Worm (Caenorhabditis elegans) whole organism, L4 larva: ENCODE data around the gene lpr-7.

Experiments used
- D1046.2 ChIP-seq: fragments of 200-800 bp; sonication (Bioruptor generic); IDR thresholded peaks from 2 replicates; pipeline ENCODE4 v1.3.6; 2022; ENCODE audit warnings: missing genetic modification characterization, missing compliant biosample characterization
- F10B5.3 ChIP-seq: sonication (generic microtip); optimal IDR thresholded peaks from 2 replicates; lab custom pipeline; 2016; ENCODE audit warnings: mild to moderate bottlenecking, missing genetic modification characterization, missing compliant biosample characterization
- F49E8.2 ChIP-seq: sonication (generic microtip); optimal IDR thresholded peaks from 2 replicates; lab custom pipeline; 2016; ENCODE audit warnings: missing compliant biosample characterization, mild to moderate bottlenecking, missing genetic modification characterization, borderline replicate concordance
- ZK337.2 ChIP-seq: fragments of 200-800 bp; sonication (Bioruptor generic); IDR thresholded peaks from 2 replicates; pipeline ENCODE4 v1.3.6; 2022; ENCODE audit warnings: missing genetic modification reagents, missing genetic modification characterization, missing compliant biosample characterization
- aha-1 ChIP-seq: fragments of 150-350 bp; peaks from one replicate; lab custom pipeline; 2014; ENCODE audit warnings: missing biosample characterization, missing genetic modification characterization
- ama-1 ChIP-seq: fragments of 150-350 bp; optimal IDR thresholded peaks from 2 replicates; lab custom pipeline; 2014; ENCODE audit warnings: inconsistent platforms, mixed read lengths
- attf-4 ChIP-seq: sonication (generic microtip); optimal IDR thresholded peaks from 3 replicates; lab custom pipeline; 2017; ENCODE audit warnings: missing biosample characterization, missing genetic modification characterization
- ceh-28 ChIP-seq: fragments of 150-350 bp; optimal IDR thresholded peaks from 2 replicates; lab custom pipeline; 2014; ENCODE audit warnings: missing biosample characterization, missing genetic modification reagents, missing genetic modification characterization
- ceh-82 ChIP-seq: sonication (generic microtip); optimal IDR thresholded peaks from 2 replicates; lab custom pipeline; 2017; ENCODE audit warnings: missing biosample characterization, missing genetic modification characterization
- cey-2 ChIP-seq: sonication (generic microtip); optimal IDR thresholded peaks from 3 replicates; lab custom pipeline; 2017; ENCODE audit warnings: missing genetic modification characterization, mild to moderate bottlenecking, missing compliant biosample characterization, antibody characterized with exemption, borderline replicate concordance; ENCODE audit not compliant: insufficient read depth
- ctbp-1 ChIP-seq: fragments of 200-800 bp; sonication (Bioruptor generic); IDR thresholded peaks from 2 replicates; pipeline ENCODE4 v1.3.6; 2022; ENCODE audit warnings: missing genetic modification reagents, missing genetic modification characterization, missing compliant biosample characterization
- daf-12 ChIP-seq: fragments of 150-350 bp; optimal IDR thresholded peaks from 2 replicates; lab custom pipeline; 2014; ENCODE audit warnings: missing biosample characterization, missing genetic modification reagents, missing genetic modification characterization
- daf-16 ChIP-seq, 3 experiments: sonication (generic microtip); optimal IDR thresholded peaks; 2 replicates each; lab custom pipeline; 2016 to 2017; ENCODE audit warnings: missing genetic modification characterization in 3 of 3, missing genetic modification reagents in 3 of 3, mild to moderate bottlenecking in 2 of 3, missing compliant biosample characterization in 2 of 3, missing biosample characterization in 1 of 3, moderate library complexity in 1 of 3
- daf-19 ChIP-seq: fragments of 200-800 bp; sonication (Bioruptor generic); conservative IDR thresholded peaks from 2 replicates; pipeline ENCODE4 v1.3.6; 2022; ENCODE audit warnings: missing genetic modification characterization, missing compliant biosample characterization
- dmd-6 ChIP-seq: fragments of 200-800 bp; sonication (Bioruptor generic); IDR thresholded peaks from 2 replicates; pipeline ENCODE4 v1.3.6; 2022; ENCODE audit warnings: missing genetic modification reagents, missing genetic modification characterization, missing compliant biosample characterization
- dpl-1 ChIP-seq: fragments of 150-350 bp; optimal IDR thresholded peaks from 2 replicates; lab custom pipeline; 2014; ENCODE audit warnings: missing biosample characterization, missing genetic modification reagents, missing genetic modification characterization
- duxl-1 ChIP-seq: sonication (generic microtip); optimal IDR thresholded peaks from 2 replicates; lab custom pipeline; 2016; ENCODE audit warnings: mild to moderate bottlenecking, missing genetic modification characterization, moderate library complexity, missing compliant biosample characterization; ENCODE audit not compliant: poor library complexity
- dve-1 ChIP-seq: sonication (generic microtip); optimal IDR thresholded peaks from 2 replicates; lab custom pipeline; 2017; ENCODE audit warnings: antibody characterized with exemption, mild to moderate bottlenecking, missing genetic modification characterization, missing compliant biosample characterization; ENCODE audit not compliant: insufficient read depth
- egl-43 ChIP-seq: fragments of 200-800 bp; sonication (Bioruptor generic); IDR thresholded peaks from 2 replicates; pipeline ENCODE4 v1.3.6; 2022; ENCODE audit warnings: missing genetic modification reagents, missing genetic modification characterization, missing compliant biosample characterization
- fkh-10 ChIP-seq: fragments of 150-350 bp; optimal IDR thresholded peaks from 2 replicates; lab custom pipeline; 2014; ENCODE audit warnings: missing biosample characterization, missing genetic modification reagents, missing genetic modification characterization
- gei-8 ChIP-seq: fragments of 200-800 bp; sonication (Bioruptor generic); optimal IDR thresholded peaks from 2 replicates; lab custom pipeline; 2018; ENCODE audit warnings: mild to moderate bottlenecking, missing genetic modification characterization, missing compliant biosample characterization
- hif-1 ChIP-seq, 2 experiments: sonication (generic microtip); optimal IDR thresholded peaks; 2 replicates each; lab custom pipeline; 2016 to 2017; ENCODE audit warnings: missing compliant biosample characterization in 2 of 2, missing genetic modification characterization in 2 of 2, missing genetic modification reagents in 2 of 2, missing genotype in 2 of 2, mild to moderate bottlenecking in 1 of 2
- hlh-11 ChIP-seq: fragments of 200-800 bp; sonication (Bioruptor generic); optimal IDR thresholded peaks from 2 replicates; lab custom pipeline; 2018; ENCODE audit warnings: mild to moderate bottlenecking, missing genetic modification characterization, missing compliant biosample characterization
- lin-29 ChIP-seq: fragments of 200-800 bp; sonication (Bioruptor generic); IDR thresholded peaks from 2 replicates; pipeline ENCODE4 v1.3.6; 2022; ENCODE audit warnings: missing genetic modification reagents, missing genetic modification characterization, missing compliant biosample characterization
- lin-38 ChIP-seq: fragments of 200-800 bp; sonication (Bioruptor generic); IDR thresholded peaks from 2 replicates; pipeline ENCODE4 v1.3.6; 2022; ENCODE audit warnings: missing genetic modification reagents, missing genetic modification characterization, missing compliant biosample characterization
- lir-3 ChIP-seq: sonication (generic microtip); optimal IDR thresholded peaks from 2 replicates; lab custom pipeline; 2016; ENCODE audit warnings: mild to moderate bottlenecking, missing genetic modification characterization, missing compliant biosample characterization
- lsy-2 ChIP-seq, 2 experiments: fragments of 150-350 bp in 1 of 2; sonication (generic microtip) in 1 of 2; optimal IDR thresholded peaks; 2 replicates each; lab custom pipeline; 2014 to 2017; ENCODE audit warnings: missing biosample characterization in 2 of 2, missing genetic modification characterization in 2 of 2
- mep-1 ChIP-seq: fragments of 150-350 bp; sonication (generic microtip); optimal IDR thresholded peaks from 3 replicates; lab custom pipeline; 2014; ENCODE audit warnings: missing biosample characterization, missing genetic modification characterization
- mxl-2 ChIP-seq: fragments of 200-800 bp; sonication (Bioruptor generic); conservative IDR thresholded peaks from 2 replicates; pipeline ENCODE4 v1.3.6; 2022; ENCODE audit warnings: missing genetic modification reagents, missing genetic modification characterization, missing compliant biosample characterization
- nhr-10 ChIP-seq: fragments of 150-350 bp; optimal IDR thresholded peaks from 2 replicates; lab custom pipeline; 2014; ENCODE audit warnings: missing biosample characterization, missing genetic modification characterization
- nhr-11 ChIP-seq: fragments of 150-350 bp; optimal IDR thresholded peaks from 2 replicates; lab custom pipeline; 2014; ENCODE audit warnings: missing biosample characterization, missing genetic modification characterization
- nhr-28 ChIP-seq: fragments of 150-350 bp; optimal IDR thresholded peaks from 2 replicates; lab custom pipeline; 2014; ENCODE audit warnings: missing biosample characterization, missing genetic modification characterization
- nhr-42 ChIP-seq: fragments of 200-800 bp; sonication (Bioruptor generic); IDR thresholded peaks from 2 replicates; pipeline ENCODE4 v1.3.6; 2022; ENCODE audit warnings: missing genetic modification characterization, missing compliant biosample characterization
- nhr-48 ChIP-seq: sonication (generic microtip); optimal IDR thresholded peaks from 2 replicates; lab custom pipeline; 2016; ENCODE audit warnings: mild to moderate bottlenecking, missing genetic modification characterization, missing compliant biosample characterization
- nhr-77 ChIP-seq: fragments of 150-350 bp; optimal IDR thresholded peaks from 2 replicates; lab custom pipeline; 2014; ENCODE audit warnings: missing biosample characterization, missing genetic modification characterization
- pha-4 ChIP-seq, 2 experiments: fragments of 150-350 bp in 1 of 2; fragments of 200-800 bp in 1 of 2; sonication (Bioruptor generic) in 1 of 2; IDR thresholded peaks in 1 of 2; optimal IDR thresholded peaks in 1 of 2; 2 replicates each; pipeline versions ENCODE4 v1.3.6 to Lab custom; 2014 to 2022; ENCODE audit warnings: missing genetic modification characterization in 2 of 2, missing genetic modification reagents in 2 of 2, missing biosample characterization in 1 of 2, missing compliant biosample characterization in 1 of 2
- php-3 ChIP-seq: fragments of 200-800 bp; sonication (Bioruptor generic); IDR thresholded peaks from 2 replicates; pipeline ENCODE4 v1.3.6; 2022; ENCODE audit warnings: missing genetic modification reagents, missing genetic modification characterization, missing compliant biosample characterization
- pqm-1 ChIP-seq: sonication (generic microtip); optimal IDR thresholded peaks from 2 replicates; lab custom pipeline; 2017; ENCODE audit warnings: missing biosample characterization, missing genetic modification characterization
- snpc-4 ChIP-seq: fragments of 150-350 bp; optimal IDR thresholded peaks from 2 replicates; lab custom pipeline; 2014; ENCODE audit warnings: missing biosample characterization, missing genetic modification characterization
- unc-39 ChIP-seq: sonication (generic microtip); optimal IDR thresholded peaks from 2 replicates; lab custom pipeline; 2017; ENCODE audit warnings: missing biosample characterization, missing genetic modification characterization
- unc-62 ChIP-seq, 3 experiments: fragments of 150-350 bp in 1 of 3; sonication (generic microtip); optimal IDR thresholded peaks in 2 of 3; peaks in 1 of 3; 1 replicate in 1 of 3; 2 replicates in 2 of 3; lab custom pipeline; 2014 to 2017; ENCODE audit warnings: missing biosample characterization in 3 of 3, missing genetic modification characterization in 3 of 3, missing genetic modification reagents in 3 of 3, missing genotype in 1 of 3

lpr-7 gene

DNA sequence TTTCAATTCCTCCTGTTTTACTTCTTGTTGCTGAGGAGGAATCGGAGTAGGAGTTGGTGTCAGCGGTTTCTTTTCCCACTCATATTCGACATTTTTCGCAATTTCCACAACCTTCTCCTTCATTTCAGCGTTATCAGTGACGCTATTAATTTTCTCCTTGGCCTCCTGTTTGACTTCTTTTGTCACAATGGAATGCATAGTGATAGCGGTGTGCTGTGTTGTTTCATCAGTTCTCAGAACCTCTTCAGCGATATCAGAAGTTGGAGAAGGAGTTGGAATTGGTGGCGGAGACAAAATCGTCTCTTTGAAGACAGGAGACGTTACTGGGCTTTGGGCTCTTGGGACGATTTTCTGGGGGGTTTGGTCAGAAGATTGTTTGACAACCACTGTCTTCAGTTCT lies 9.5 kb upstream of the lpr-7 start (continued):
- no peak for TF ChIP-seq daf-19 (GFP tag; lab: Robert Waterston, UW)
- TF ChIP-seq lin-29 (GFP tag; lab: Robert Waterston, UW) = no peak
- no peak for TF ChIP-seq mxl-2 (GFP tag; lab: Robert Waterston, UW)
- TF ChIP-seq pqm-1 (tag; lab: Kevin White, UChicago) = peak; percentile 94
- TF ChIP-seq daf-12 (tag; lab: Kevin White, UChicago) = no peak
- peak; percentile 49 for TF ChIP-seq nhr-28
- TF ChIP-seq snpc-4 (tag; lab: Kevin White, UChicago) = no peak
- TF ChIP-seq unc-62 (GFP tag; optimal IDR thresholded peaks at IDR 0.05 in 1 of 2; lab: Kevin White, UChicago) = peak in 1 of 2 experiments; percentile 80
- no peak for TF ChIP-seq unc-62 (tag; optimal IDR thresholded peaks at IDR 0.05; lab: Kevin White, UChicago)
- TF ChIP-seq fkh-10 = no peak
- TF ChIP-seq pha-4 (GFP tag; IDR thresholded peaks at IDR 0.05; lab: Robert Waterston, UW) = no peak
- TF ChIP-seq pha-4 (tag; optimal IDR thresholded peaks at IDR 0.05; lab: Kevin White, UChicago) = no peak
- no peak for TF ChIP-seq hif-1 (tag; optimal IDR thresholded peaks at IDR 0.05; lab: Kevin White, UChicago)
- TF ChIP-seq gei-8 (GFP tag; lab: Kevin White, UChicago) = no peak
- TF ChIP-seq F49E8.2 (tag; lab: Kevin White, UChicago) = no peak
- peak; percentile 53 for TF ChIP-seq hlh-11 (tag; lab: Kevin White, UChicago)
- no peak for TF ChIP-seq lir-3 (tag; lab: Kevin White, UChicago)
- TF ChIP-seq nhr-42 (GFP tag; lab: Robert Waterston, UW) = no peak
- no peak for TF ChIP-seq ceh-28
- no peak for TF ChIP-seq egl-43 (GFP tag; lab: Robert Waterston, UW)
- TF ChIP-seq F10B5.3 (tag; lab: Kevin White, UChicago) = no peak
- TF ChIP-seq ceh-82 (tag; lab: Kevin White, UChicago) = no peak
- TF ChIP-seq cey-2 (tag; lab: Kevin White, UChicago) = no peak
- no peak for TF ChIP-seq duxl-1
- no peak for TF ChIP-seq ZK337.2
- no peak for TF ChIP-seq ctbp-1 (GFP tag; lab: Robert Waterston, UW)
- TF ChIP-seq nhr-11 (tag; lab: Kevin White, UChicago) = no peak
- peak; percentile 23 for TF ChIP-seq dve-1 (tag; lab: Kevin White, UChicago)
- TF ChIP-seq nhr-10 = no peak
- TF ChIP-seq dmd-6 (GFP tag; lab: Robert Waterston, UW) = peak; percentile 41; the same call in 1 of the 2 replicates
- TF ChIP-seq lsy-2 (tag; optimal IDR thresholded peaks at IDR 0.05; lab: Kevin White, UChicago) = no peak
- TF ChIP-seq dpl-1 = no peak

DNA sequence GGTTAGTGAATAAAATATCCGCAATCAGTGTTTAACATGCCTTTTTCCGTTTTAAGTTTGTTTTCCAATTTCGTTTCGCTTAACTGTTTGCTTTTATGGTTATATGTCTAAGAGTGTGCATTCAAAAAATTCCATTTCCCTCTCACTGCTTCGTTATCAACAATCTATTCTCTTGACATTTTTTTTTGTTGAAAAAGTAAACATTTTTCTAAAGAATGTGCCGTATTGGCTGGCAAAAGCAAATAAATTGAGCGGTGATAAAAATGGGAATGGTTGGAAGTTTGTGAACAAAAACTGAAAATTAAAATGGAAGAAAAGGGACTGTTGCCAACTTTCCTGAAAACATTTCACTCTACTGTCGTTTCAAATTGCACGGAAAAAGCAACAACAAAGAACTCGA lies 4.4 kb upstream of the lpr-7 start:
- TF ChIP-seq nhr-77 (tag; lab: Kevin White, UChicago) (peak; percentile 6), nhr-11 (tag; lab: Kevin White, UChicago) (no peak), aha-1 (tag; lab: Kevin White, UChicago) (peak; percentile 19), nhr-28 (peak; percentile 35), daf-19 (GFP tag; lab: Robert Waterston, UW) (no peak), daf-16 (GFP tag; optimal IDR thresholded peaks at IDR 0.05; lab: Kevin White, UChicago) (no peak), daf-16 (tag; optimal IDR thresholded peaks at IDR 0.05; lab: Kevin White, UChicago) (peak; percentile 91), nhr-48 (tag; lab: Kevin White, UChicago) (no peak), dve-1 (tag; lab: Kevin White, UChicago) (peak; percentile 77), lin-38 (no peak), mep-1 (tag; lab: Kevin White, UChicago) (peak; percentile 36), attf-4 (tag; lab: Kevin White, UChicago) (no peak), D1046.2 (GFP tag; lab: Robert Waterston, UW) (no peak), pqm-1 (tag; lab: Kevin White, UChicago) (peak; percentile 89), dmd-6 (GFP tag; lab: Robert Waterston, UW) (peak; percentile 43; the same call in 1 of the 2 replicates), unc-39 (tag; lab: Kevin White, UChicago) (no peak), hlh-11 (tag; lab: Kevin White, UChicago) (peak; percentile 35), ama-1 (lab: Kevin White, UChicago) (no peak), php-3 (GFP tag; lab: Robert Waterston, UW) (peak; percentile 52; the same call in 1 of the 2 replicates)
